Worm (Caenorhabditis elegans) whole organism, L3 larva: ENCODE data around the gene srh-241.

Experiments
- ama-1 ChIP-seq: fragments of 150-350 bp; optimal IDR thresholded peaks from 2 replicates; lab custom pipeline; 2018
- fos-1 ChIP-seq: fragments of 150-350 bp; optimal IDR thresholded peaks from 2 replicates; lab custom pipeline; 2014; ENCODE audit warnings: missing biosample characterization, missing genetic modification characterization
- jun-1 ChIP-seq: fragments of 150-350 bp; optimal IDR thresholded peaks from 2 replicates; lab custom pipeline; 2014; ENCODE audit warnings: missing biosample characterization, missing genetic modification reagents, missing genetic modification characterization
- nhr-12 ChIP-seq: fragments of 150-350 bp; optimal IDR thresholded peaks from 2 replicates; lab custom pipeline; 2014; ENCODE audit warnings: missing biosample characterization, missing genetic modification characterization
- nhr-25 ChIP-seq: sonication (generic microtip); optimal IDR thresholded peaks from 2 replicates; lab custom pipeline; 2017; ENCODE audit warnings: missing biosample characterization, missing genetic modification characterization
- sea-2 ChIP-seq: fragments of 150-350 bp; sonication (generic microtip); optimal IDR thresholded peaks from 4 replicates; lab custom pipeline; 2014; ENCODE audit warnings: missing biosample characterization, missing genetic modification reagents, missing genetic modification characterization
- unc-39 ChIP-seq: sonication (generic microtip); optimal IDR thresholded peaks from 4 replicates; lab custom pipeline; 2017; ENCODE audit warnings: missing biosample characterization, missing genetic modification characterization
- unc-62 ChIP-seq: fragments of 150-350 bp; sonication (generic microtip); optimal IDR thresholded peaks from 4 replicates; lab custom pipeline; 2014; ENCODE audit warnings: missing biosample characterization, missing genetic modification reagents, missing genetic modification characterization
- ztf-4 ChIP-seq: fragments of 150-350 bp; optimal IDR thresholded peaks from 2 replicates; lab custom pipeline; 2014; ENCODE audit warnings: missing biosample characterization, missing genetic modification characterization

DNA sequence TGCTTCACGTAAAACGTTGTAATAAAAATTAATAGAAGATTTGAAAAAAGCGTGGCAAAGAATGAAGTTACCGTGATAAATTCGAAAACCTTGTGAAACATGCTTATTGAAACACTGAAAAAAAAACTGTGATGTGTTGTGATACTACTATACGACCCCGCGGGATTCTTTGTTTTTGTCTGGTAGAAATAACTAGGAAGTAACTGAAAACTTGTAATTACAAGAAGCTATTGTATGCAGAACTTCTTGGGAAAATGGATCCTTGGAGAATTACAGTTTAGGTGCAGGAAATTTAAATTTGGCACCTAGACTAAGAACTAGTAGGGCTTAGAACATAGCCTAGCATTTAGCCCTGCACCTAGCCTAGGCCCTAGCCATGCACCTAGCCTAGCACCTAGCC, 10.4 kb upstream of the srh-241 start, which contains the start of gene str-39:
- TF ChIP-seq fos-1 (tag; lab: Kevin White, UChicago) (no peak), unc-62 (GFP tag; lab: Kevin White, UChicago) (no peak), nhr-25 (tag; lab: Kevin White, UChicago) (no peak), ztf-4 (no peak), ama-1 (lab: Kevin White, UChicago) (no peak), nhr-12 (tag; lab: Kevin White, UChicago) (no peak), jun-1 (tag; lab: Kevin White, UChicago) (no peak), unc-39 (no peak), sea-2 (GFP tag; lab: Kevin White, UChicago) (no peak)
